Fruit fly (Drosophila melanogaster): ENCODE data around the gene CG31715.

The CG31715 gene

DNA sequence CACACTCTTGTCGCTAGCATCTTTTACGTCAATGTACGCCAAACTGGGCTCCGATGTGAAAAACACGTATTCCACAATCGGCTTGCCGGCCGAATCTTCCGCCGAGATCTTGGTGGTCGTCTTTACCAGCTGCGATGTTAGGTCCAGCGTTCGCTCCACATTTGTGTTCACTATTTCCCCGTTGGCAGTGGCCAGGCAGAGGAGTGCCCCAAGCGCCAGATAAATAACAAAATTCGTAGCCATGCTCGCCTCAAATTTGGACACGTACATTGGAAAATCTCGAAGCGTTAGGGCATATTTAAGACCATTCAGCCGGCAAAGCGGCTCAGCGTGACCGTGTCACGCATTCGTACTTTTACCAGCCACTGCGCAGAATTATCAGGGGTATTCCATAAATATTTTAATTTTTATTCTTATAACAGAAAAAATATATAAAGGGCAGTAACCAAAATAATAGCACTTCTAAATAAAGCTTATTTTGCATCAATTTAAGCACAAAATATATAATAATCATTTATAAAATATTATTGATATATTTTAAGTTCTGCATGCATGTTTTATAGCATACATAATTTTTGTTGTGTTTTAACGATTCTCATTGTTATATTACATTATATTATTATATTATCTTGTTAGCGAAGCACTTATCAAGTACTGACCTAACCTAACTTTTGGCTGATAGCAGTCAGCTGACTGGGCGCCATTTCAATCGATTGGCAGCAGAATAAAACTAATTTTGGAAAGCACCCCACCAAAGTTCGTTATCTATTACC is 34.2 kb downstream of the CG31715 start, which contains the start of the genes CG33303 and dpr19 (continued):
- TF ChIP-seq vfl (GFP tag; optimal IDR thresholded peaks at IDR 0.05): no peak
- no peak for TF ChIP-seq C15 (GFP tag; IDR thresholded peaks at IDR 0.05)
- peak; percentile 41; the same call in 1 of the 2 replicates for TF ChIP-seq CG3847 (GFP tag; IDR thresholded peaks at IDR 0.05)
- peak; percentile 73 for TF ChIP-seq Awh (GFP tag; IDR thresholded peaks at IDR 0.05)
- TF ChIP-seq hkb (optimal IDR thresholded peaks at IDR 0.05): no peak
- TF ChIP-seq hkb (GFP tag; IDR thresholded peaks at IDR 0.05): peak; percentile 78
- no peak for TF ChIP-seq disco-r (GFP tag; optimal IDR thresholded peaks at IDR 0.05)
- TF ChIP-seq croc (GFP tag; conservative IDR thresholded peaks at IDR 0.05): peak; percentile 41; the same call in 2 of the 3 replicates
- TF ChIP-seq pb (GFP tag; optimal IDR thresholded peaks at IDR 0.05): no peak
- no peak for TF ChIP-seq jumu (GFP tag; optimal IDR thresholded peaks at IDR 0.05)
- peak; percentile 62 for TF ChIP-seq cwo (GFP tag; optimal IDR thresholded peaks at IDR 0.05)
- no peak for TF ChIP-seq shn (GFP tag; optimal IDR thresholded peaks at IDR 0.05)
- TF ChIP-seq grn (GFP tag; optimal IDR thresholded peaks at IDR 0.05): no peak
- no peak for TF ChIP-seq CG13624 (GFP tag; optimal IDR thresholded peaks at IDR 0.05)
- peak; percentile 84 for TF ChIP-seq CG10979 (tag; optimal IDR thresholded peaks at IDR 0.05)
- TF ChIP-seq CG2712 (tag; optimal IDR thresholded peaks at IDR 0.05): peak; percentile 92
- TF ChIP-seq Drgx (GFP tag; IDR thresholded peaks at IDR 0.05): peak; percentile 41; the same call in 1 of the 2 replicates
- TF ChIP-seq sima (GFP tag; optimal IDR thresholded peaks at IDR 0.05): no peak
- TF ChIP-seq sc (optimal IDR thresholded peaks at IDR 0.05): no peak
- TF ChIP-seq sc (GFP tag; optimal IDR thresholded peaks at IDR 0.05): peak; percentile 33
- peak; percentile 79 for TF ChIP-seq salm (tag; optimal IDR thresholded peaks at IDR 0.05)
- TF ChIP-seq Hsf (GFP tag; optimal IDR thresholded peaks at IDR 0.05): no peak
- TF ChIP-seq klu (GFP tag; IDR thresholded peaks at IDR 0.05): no peak
- TF ChIP-seq tio (GFP tag; optimal IDR thresholded peaks at IDR 0.05): no peak
- TF ChIP-seq ara (GFP tag; IDR thresholded peaks at IDR 0.05): peak; percentile 57; the same call in 1 of the 2 replicates
- no peak for TF ChIP-seq CG16813 (GFP tag; IDR thresholded peaks at IDR 0.05; ENCODE audit: partially characterized antibody)
- peak; percentile 83 for TF ChIP-seq Dek (tag; optimal IDR thresholded peaks at IDR 0.05)
- TF ChIP-seq Doc3 (GFP tag; IDR thresholded peaks at IDR 0.05; ENCODE audit: partially characterized antibody): no peak
- TF ChIP-seq Dll (GFP tag; IDR thresholded peaks at IDR 0.05; ENCODE audit: partially characterized antibody): peak; percentile 38; the same call in 1 of the 4 replicates
- peak; percentile 75 for TF ChIP-seq slbo (GFP tag; IDR thresholded peaks at IDR 0.05)
- no peak; the same call in 2 of the 3 replicates for TF ChIP-seq Aef1 (GFP tag; IDR thresholded peaks at IDR 0.05)
- no peak for TF ChIP-seq pho (GFP tag; optimal IDR thresholded peaks at IDR 0.05)
- TF ChIP-seq pum (GFP tag; optimal IDR thresholded peaks at IDR 0.05): no peak
- TF ChIP-seq Rfx (GFP tag; IDR thresholded peaks at IDR 0.05): peak; percentile 72
- no peak for TF ChIP-seq Blimp-1 (GFP tag; optimal IDR thresholded peaks at IDR 0.05)
- no peak for TF ChIP-seq ERR (GFP tag; optimal IDR thresholded peaks at IDR 0.05)
- no peak for TF ChIP-seq Poxn (GFP tag; IDR thresholded peaks at IDR 0.05)
- peak; percentile 52 for TF ChIP-seq CG1602 (GFP tag; optimal IDR thresholded peaks at IDR 0.05)
- TF ChIP-seq sd (tag; optimal IDR thresholded peaks at IDR 0.05): no peak
- TF ChIP-seq emc (GFP tag; optimal IDR thresholded peaks at IDR 0.05): no peak
- no peak for TF ChIP-seq Hmx (GFP tag; optimal IDR thresholded peaks at IDR 0.05)
- peak; percentile 76 for TF ChIP-seq Xrp1 (GFP tag; IDR thresholded peaks at IDR 0.05)
- peak; percentile 50 for TF ChIP-seq CG13123 (GFP tag; optimal IDR thresholded peaks at IDR 0.05)
- no peak for TF ChIP-seq CG9876 (GFP tag; optimal IDR thresholded peaks at IDR 0.05)
- no peak for TF ChIP-seq cad (GFP tag; optimal IDR thresholded peaks at IDR 0.05)
- TF ChIP-seq caup (GFP tag; optimal IDR thresholded peaks at IDR 0.05; ENCODE audit: severe bottlenecking): peak; percentile 74
- TF ChIP-seq Hr51 (GFP tag; optimal IDR thresholded peaks at IDR 0.05): peak in 1 of 2 experiments; percentile 87
- no peak for TF ChIP-seq br (optimal IDR thresholded peaks at IDR 0.05)
- peak; percentile 71; the same call in 1 of the 3 replicates for TF ChIP-seq dysf (GFP tag; IDR thresholded peaks at IDR 0.05)
- TF ChIP-seq CG4404 (GFP tag; IDR thresholded peaks at IDR 0.05): no peak
- peak; percentile 68 for TF ChIP-seq CG18619 (GFP tag; optimal IDR thresholded peaks at IDR 0.05)
